Fruit fly (Drosophila melanogaster): ENCODE measurements around the gene hth.
A peak's percentile ranks its signal among the peaks of the same experiment; 100 is the strongest.

Gene hth

dm6 chr3R:10571237-10571863, 68.0 kb downstream of the hth start (continued):
- TF ChIP-seq CG1529 (GFP tag; optimal IDR thresholded peaks at IDR 0.05) (no peak), CG7963 (GFP tag; IDR thresholded peaks at IDR 0.05; ENCODE audit: partially characterized antibody) (no peak), jumu (GFP tag; optimal IDR thresholded peaks at IDR 0.05) (no peak), schlank (tag; optimal IDR thresholded peaks at IDR 0.05) (no peak), CG11723 (GFP tag; optimal IDR thresholded peaks at IDR 0.05) (no peak), hth (optimal IDR thresholded peaks at IDR 0.05) (peak; percentile 4), hkb (optimal IDR thresholded peaks at IDR 0.05) (no peak), hkb (GFP tag; IDR thresholded peaks at IDR 0.05) (no peak), sug (tag; optimal IDR thresholded peaks at IDR 0.05) (peak; percentile 20), Hmr (GFP tag; optimal IDR thresholded peaks at IDR 0.05) (no peak), NFAT (GFP tag; IDR thresholded peaks at IDR 0.05) (no peak), kni (GFP tag; optimal IDR thresholded peaks at IDR 0.05) (peak; percentile 83)

dm6 chr3R:10570658-10571057, 68.7 kb downstream of the hth start:
- TF ChIP-seq lov (optimal IDR thresholded peaks at IDR 0.05) (peak; percentile 64), lov (GFP tag; IDR thresholded peaks at IDR 0.05) (no peak), kni (GFP tag; optimal IDR thresholded peaks at IDR 0.05) (no peak), CG11456 (GFP tag; IDR thresholded peaks at IDR 0.05) (no peak), CG8281 (tag; optimal IDR thresholded peaks at IDR 0.05) (peak; percentile 91)

- peak; percentile 29 for TF ChIP-seq D19A (tag; optimal IDR thresholded peaks at IDR 0.05)
- TF ChIP-seq dmrt99B (tag; optimal IDR thresholded peaks at IDR 0.05): peak; percentile 25
- peak; percentile 52 for TF ChIP-seq CG1603 (tag; optimal IDR thresholded peaks at IDR 0.05)
- no peak for TF ChIP-seq CG3847 (GFP tag; IDR thresholded peaks at IDR 0.05)
- peak; percentile 61 for TF ChIP-seq Xrp1 (GFP tag; IDR thresholded peaks at IDR 0.05)
- peak; percentile 22 for TF ChIP-seq CG15601 (tag; optimal IDR thresholded peaks at IDR 0.05)
- TF ChIP-seq CG12391 (tag; optimal IDR thresholded peaks at IDR 0.05): peak; percentile 23
- TF ChIP-seq gcm2 (GFP tag; optimal IDR thresholded peaks at IDR 0.05): no peak
- TF ChIP-seq ATbp (GFP tag; optimal IDR thresholded peaks at IDR 0.05): peak; percentile 2
- peak; percentile 37 for TF ChIP-seq CG7839 (tag; optimal IDR thresholded peaks at IDR 0.05)
- TF ChIP-seq scrt (GFP tag; optimal IDR thresholded peaks at IDR 0.05): no peak
- TF ChIP-seq CG10654 (GFP tag; optimal IDR thresholded peaks at IDR 0.05): peak; percentile 10
- no peak for TF ChIP-seq CG6765 (GFP tag; optimal IDR thresholded peaks at IDR 0.05)
- TF ChIP-seq CG18599 (GFP tag; optimal IDR thresholded peaks at IDR 0.05): peak; percentile 4
- TF ChIP-seq CG2202 (tag; optimal IDR thresholded peaks at IDR 0.05): peak; percentile 4
- TF ChIP-seq CG17328 (GFP tag; IDR thresholded peaks at IDR 0.05): no peak
- peak; percentile 17 for TF ChIP-seq fd96Cb (tag; optimal IDR thresholded peaks at IDR 0.05)
- TF ChIP-seq Sox102F (GFP tag; optimal IDR thresholded peaks at IDR 0.05): peak; percentile 48
- TF ChIP-seq CG17359 (tag; optimal IDR thresholded peaks at IDR 0.05): peak; percentile 30
- no peak for TF ChIP-seq CG13287 (GFP tag; IDR thresholded peaks at IDR 0.05; ENCODE audit: partially characterized antibody)
- TF ChIP-seq unpg (GFP tag; optimal IDR thresholded peaks at IDR 0.05): peak; percentile 48
- TF ChIP-seq CG10979 (tag; optimal IDR thresholded peaks at IDR 0.05): peak; percentile 61
- peak; percentile 40 for TF ChIP-seq CG13424 (tag; optimal IDR thresholded peaks at IDR 0.05)
- TF ChIP-seq CG4820 (GFP tag; optimal IDR thresholded peaks at IDR 0.05): peak; percentile 22
- peak; percentile 30 for TF ChIP-seq CG14710 (tag; optimal IDR thresholded peaks at IDR 0.05)
- peak; percentile 22 for TF ChIP-seq Oli (tag; optimal IDR thresholded peaks at IDR 0.05)
- peak; percentile 58 for TF ChIP-seq CG2712 (tag; optimal IDR thresholded peaks at IDR 0.05)
- TF ChIP-seq Doc2 (GFP tag; IDR thresholded peaks at IDR 0.05): no peak
- TF ChIP-seq CG17829 (tag; optimal IDR thresholded peaks at IDR 0.05): peak; percentile 44
- TF ChIP-seq CG13624 (GFP tag; optimal IDR thresholded peaks at IDR 0.05): no peak
- TF ChIP-seq zf30C (GFP tag; optimal IDR thresholded peaks at IDR 0.05): peak; percentile 24
- peak; percentile 25 for TF ChIP-seq CG4424 (GFP tag; optimal IDR thresholded peaks at IDR 0.05)
These were observed 70.8 kb downstream of the hth start for dm6 chr3R:10568537-10568936.

Data from whole organism, embryonic.